Fruit fly (Drosophila melanogaster): Measurements from ENCODE around the gene CG18094.

- TF ChIP-seq Blimp-1 (GFP tag; optimal IDR thresholded peaks at IDR 0.05) = no peak
- no peak for TF ChIP-seq dac (GFP tag; optimal IDR thresholded peaks at IDR 0.05)
- no peak for TF ChIP-seq Lpt (GFP tag; optimal IDR thresholded peaks at IDR 0.05)
- TF ChIP-seq Sox102F (GFP tag; optimal IDR thresholded peaks at IDR 0.05) = no peak
- TF ChIP-seq esn (GFP tag; optimal IDR thresholded peaks at IDR 0.05) = no peak
- no peak for TF ChIP-seq achi (GFP tag; optimal IDR thresholded peaks at IDR 0.05)
- no peak for TF ChIP-seq Smox (GFP tag; optimal IDR thresholded peaks at IDR 0.05)
- no peak for TF ChIP-seq CG1621 (tag; optimal IDR thresholded peaks at IDR 0.05)
- no peak for TF ChIP-seq CG6808 (GFP tag; optimal IDR thresholded peaks at IDR 0.05)
- no peak for TF ChIP-seq CG6854 (GFP tag; optimal IDR thresholded peaks at IDR 0.05)
Measured at dm6 chr2L:19473397-19474009, 16.6 kb upstream of the CG18094 start.
